Worm (Caenorhabditis elegans) whole organism, L2 larva: Measurements from ENCODE around the gene sdz-5.

Source experiments
- C34F6.9 ChIP-seq: fragments of 150-350 bp; optimal IDR thresholded peaks from 2 replicates; lab custom pipeline; 2014; ENCODE audit warnings: missing biosample characterization, missing genetic modification characterization
- Y55F3AM.14 ChIP-seq: fragments of 200-800 bp; sonication (Bioruptor generic); optimal IDR thresholded peaks from 2 replicates; lab custom pipeline; 2018; ENCODE audit warnings: mild to moderate bottlenecking, missing genetic modification characterization, missing compliant biosample characterization
- alr-1 ChIP-seq: fragments of 150-350 bp; optimal IDR thresholded peaks from 2 replicates; lab custom pipeline; 2014; ENCODE audit warnings: missing biosample characterization, missing genetic modification characterization
- ama-1 ChIP-seq: fragments of 150-350 bp; optimal IDR thresholded peaks from 2 replicates; lab custom pipeline; 2018; ENCODE audit warnings: inconsistent platforms
- blmp-1 ChIP-seq: sonication (generic microtip); optimal IDR thresholded peaks from 2 replicates; lab custom pipeline; 2017; ENCODE audit warnings: missing genetic modification characterization, mild to moderate bottlenecking, missing compliant biosample characterization, antibody characterized with exemption, moderate library complexity; ENCODE audit not compliant: insufficient read depth
- ceh-16 ChIP-seq: fragments of 150-350 bp; optimal IDR thresholded peaks from 2 replicates; lab custom pipeline; 2014; ENCODE audit warnings: missing biosample characterization, missing genetic modification characterization
- ceh-82 ChIP-seq: fragments of 150-350 bp; optimal IDR thresholded peaks from 2 replicates; lab custom pipeline; 2014; ENCODE audit warnings: missing biosample characterization, missing genetic modification characterization
- crh-2 ChIP-seq: sonication (generic microtip); optimal IDR thresholded peaks from 2 replicates; lab custom pipeline; 2017; ENCODE audit warnings: missing biosample characterization, missing genetic modification characterization
- dmd-4 ChIP-seq: sonication (generic microtip); optimal IDR thresholded peaks from 2 replicates; lab custom pipeline; 2017; ENCODE audit warnings: missing biosample characterization, missing genetic modification characterization
- egl-27 ChIP-seq: sonication (generic microtip); optimal IDR thresholded peaks from 3 replicates; lab custom pipeline; 2017; ENCODE audit warnings: missing biosample characterization, missing genetic modification reagents, missing genetic modification characterization
- elt-1 ChIP-seq: fragments of 150-350 bp; optimal IDR thresholded peaks from 2 replicates; lab custom pipeline; 2014; ENCODE audit warnings: missing biosample characterization, missing genetic modification characterization
- elt-3 ChIP-seq: sonication (generic microtip); optimal IDR thresholded peaks from 2 replicates; lab custom pipeline; 2017; ENCODE audit warnings: missing biosample characterization, missing genetic modification characterization
- fos-1 ChIP-seq: fragments of 150-350 bp; optimal IDR thresholded peaks from 2 replicates; lab custom pipeline; 2014; ENCODE audit warnings: missing biosample characterization, missing genetic modification characterization
- gmeb-1 ChIP-seq: fragments of 150-350 bp; optimal IDR thresholded peaks from 2 replicates; lab custom pipeline; 2014; ENCODE audit warnings: missing biosample characterization, missing genetic modification characterization
- lin-11 ChIP-seq: fragments of 150-350 bp; sonication (generic microtip); optimal IDR thresholded peaks from 2 replicates; lab custom pipeline; 2014; ENCODE audit warnings: missing biosample characterization, missing genetic modification characterization, inconsistent platforms, mixed read lengths
- lin-39 ChIP-seq: fragments of 150-350 bp; optimal IDR thresholded peaks from 2 replicates; lab custom pipeline; 2014; ENCODE audit warnings: missing biosample characterization, missing genetic modification reagents, missing genetic modification characterization
- lsy-2 ChIP-seq, 2 experiments: fragments of 150-350 bp in 1 of 2; sonication (generic microtip) in 1 of 2; optimal IDR thresholded peaks; 2 replicates each; lab custom pipeline; 2014 to 2017; ENCODE audit warnings: missing biosample characterization in 2 of 2, missing genetic modification characterization in 2 of 2
- mab-5 ChIP-seq: fragments of 150-350 bp; optimal IDR thresholded peaks from 2 replicates; lab custom pipeline; 2014; ENCODE audit warnings: missing biosample characterization, missing genetic modification characterization
- nhr-11 ChIP-seq: fragments of 150-350 bp; optimal IDR thresholded peaks from 2 replicates; lab custom pipeline; 2014; ENCODE audit warnings: missing biosample characterization, missing genetic modification characterization
- nhr-129 ChIP-seq: fragments of 150-350 bp; optimal IDR thresholded peaks from 2 replicates; lab custom pipeline; 2014; ENCODE audit warnings: missing biosample characterization, missing genetic modification characterization
- nhr-21 ChIP-seq: fragments of 150-350 bp; optimal IDR thresholded peaks from 2 replicates; lab custom pipeline; 2014; ENCODE audit warnings: missing biosample characterization, missing genetic modification characterization
- nhr-23 ChIP-seq: fragments of 150-350 bp; optimal IDR thresholded peaks from 2 replicates; lab custom pipeline; 2014; ENCODE audit warnings: missing biosample characterization, missing genetic modification reagents, missing genetic modification characterization
- nhr-237 ChIP-seq: fragments of 150-350 bp; optimal IDR thresholded peaks from 2 replicates; lab custom pipeline; 2014; ENCODE audit warnings: missing biosample characterization, missing genetic modification characterization
- nhr-77 ChIP-seq: fragments of 150-350 bp; optimal IDR thresholded peaks from 2 replicates; lab custom pipeline; 2014; ENCODE audit warnings: missing biosample characterization, missing genetic modification characterization
- peb-1 ChIP-seq: fragments of 150-350 bp; optimal IDR thresholded peaks from 2 replicates; lab custom pipeline; 2014; ENCODE audit warnings: missing biosample characterization, missing genetic modification characterization
- sem-4 ChIP-seq: fragments of 150-350 bp; optimal IDR thresholded peaks from 2 replicates; lab custom pipeline; 2014; ENCODE audit warnings: missing biosample characterization, missing genetic modification reagents, missing genetic modification characterization
- skn-1 ChIP-seq: sonication (generic microtip); optimal IDR thresholded peaks from 2 replicates; lab custom pipeline; 2017; ENCODE audit warnings: missing biosample characterization, missing genetic modification characterization
- sma-3 ChIP-seq: sonication (generic microtip); optimal IDR thresholded peaks from 2 replicates; lab custom pipeline; 2016; ENCODE audit warnings: missing genetic modification reagents, missing genetic modification characterization, missing compliant biosample characterization
- sma-9 ChIP-seq, 2 experiments: fragments of 150-350 bp in 1 of 2; sonication (generic microtip) in 1 of 2; optimal IDR thresholded peaks; 2 replicates each; lab custom pipeline; 2014 to 2016; ENCODE audit warnings: missing genetic modification characterization in 2 of 2, mild to moderate bottlenecking in 1 of 2, missing biosample characterization in 1 of 2, missing compliant biosample characterization in 1 of 2, missing genetic modification reagents in 1 of 2, moderate library complexity in 1 of 2
- snpc-4 ChIP-seq: fragments of 150-350 bp; optimal IDR thresholded peaks from 2 replicates; lab custom pipeline; 2014; ENCODE audit warnings: missing biosample characterization, missing genetic modification characterization
- unc-39 ChIP-seq: fragments of 150-350 bp; optimal IDR thresholded peaks from 2 replicates; lab custom pipeline; 2014; ENCODE audit warnings: missing biosample characterization, missing genetic modification characterization
- unc-55 ChIP-seq: fragments of 150-350 bp; sonication (generic microtip); optimal IDR thresholded peaks from 3 replicates; lab custom pipeline; 2014; ENCODE audit warnings: missing biosample characterization, missing genetic modification reagents, missing genetic modification characterization
- zag-1 ChIP-seq: fragments of 150-350 bp; optimal IDR thresholded peaks from 2 replicates; lab custom pipeline; 2014; ENCODE audit warnings: missing biosample characterization, missing genetic modification characterization
- ztf-1 ChIP-seq: fragments of 200-800 bp; sonication (Bioruptor generic); conservative IDR thresholded peaks from 2 replicates; pipeline ENCODE4 v1.3.6; 2022; ENCODE audit warnings: missing genetic modification characterization, missing compliant biosample characterization
- ztf-4 ChIP-seq: fragments of 150-350 bp; optimal IDR thresholded peaks from 2 replicates; lab custom pipeline; 2014; ENCODE audit warnings: missing biosample characterization, missing genetic modification characterization

sdz-5 gene

DNA sequence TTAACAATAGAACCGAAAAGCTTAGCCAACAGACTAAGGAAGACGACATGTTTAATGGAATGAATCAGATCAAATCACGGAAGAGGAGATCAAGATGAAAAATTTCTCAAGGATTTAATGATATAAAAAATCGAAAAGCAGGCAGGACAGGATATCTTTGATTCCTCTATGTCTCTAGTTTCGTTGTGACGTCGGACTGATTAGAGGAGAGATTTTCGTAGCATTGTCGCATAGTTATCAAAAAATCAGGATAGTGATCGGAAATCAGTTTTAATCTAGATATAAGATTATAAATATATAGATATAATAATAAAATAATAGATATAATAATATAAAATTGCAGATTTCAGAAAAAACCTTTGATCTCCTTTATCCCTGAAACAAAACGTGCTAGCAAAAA is 34.9 kb downstream of the sdz-5 start, which contains the start of gene B0454.8:
TSS of gene B0454.8 (minus strand) at position 101 of the 400 bp plus-strand sequence.
- TF ChIP-seq zag-1 (tag; lab: Kevin White, UChicago) (no peak), skn-1 (tag; lab: Kevin White, UChicago) (no peak), lsy-2 (tag; optimal IDR thresholded peaks at IDR 0.05; lab: Kevin White, UChicago) (no peak), nhr-11 (tag; lab: Kevin White, UChicago) (no peak), sma-9 (GFP tag; optimal IDR thresholded peaks at IDR 0.05; lab: Kevin White, UChicago) (no peak), sma-9 (tag; optimal IDR thresholded peaks at IDR 0.05; lab: Kevin White, UChicago) (no peak), gmeb-1 (no peak), ztf-4 (tag; lab: Kevin White, UChicago) (no peak)

- TF ChIP-seq crh-2 (no peak), Y55F3AM.14 (GFP tag; lab: Kevin White, UChicago) (no peak), ceh-82 (tag; lab: Kevin White, UChicago) (no peak), nhr-23 (tag; lab: Kevin White, UChicago) (no peak), mab-5 (tag; lab: Kevin White, UChicago) (no peak), dmd-4 (tag; lab: Kevin White, UChicago) (no peak), elt-3 (tag; lab: Kevin White, UChicago) (no peak), ztf-1 (GFP tag; lab: Robert Waterston, UW) (no peak), skn-1 (tag; lab: Kevin White, UChicago) (no peak), snpc-4 (no peak), gmeb-1 (no peak), sem-4 (tag; lab: Kevin White, UChicago) (no peak), unc-55 (GFP tag; lab: Kevin White, UChicago) (no peak), blmp-1 (tag; lab: Kevin White, UChicago) (no peak), sma-3 (GFP tag; lab: Kevin White, UChicago) (no peak)
- TF ChIP-seq, all 48 proteins: peak for 0
These were observed 35.5 kb downstream of the sdz-5 start, which contains the start of gene sri-29 for ce11 chrII:3044023-3044422. Gene sri-29 (plus strand): TSS chrII:3044323.

ce11 chrII:3045422-3045821 is 36.9 kb downstream of the sdz-5 start:
- TF ChIP-seq nhr-129 (tag; lab: Kevin White, UChicago) (no peak), C34F6.9 (no peak)

- TF ChIP-seq unc-55 (GFP tag; lab: Kevin White, UChicago) (no peak), fos-1 (tag; lab: Kevin White, UChicago) (no peak), dmd-4 (tag; lab: Kevin White, UChicago) (no peak), gmeb-1 (no peak), sma-9 (GFP tag; optimal IDR thresholded peaks at IDR 0.05; lab: Kevin White, UChicago) (no peak), sma-9 (tag; optimal IDR thresholded peaks at IDR 0.05; lab: Kevin White, UChicago) (no peak), snpc-4 (no peak)
These were observed 37.4 kb downstream of the sdz-5 start, which contains the start of gene sri-30 for ce11 chrII:3045875-3046274. Gene sri-30 (plus strand): TSS chrII:3046175.

DNA sequence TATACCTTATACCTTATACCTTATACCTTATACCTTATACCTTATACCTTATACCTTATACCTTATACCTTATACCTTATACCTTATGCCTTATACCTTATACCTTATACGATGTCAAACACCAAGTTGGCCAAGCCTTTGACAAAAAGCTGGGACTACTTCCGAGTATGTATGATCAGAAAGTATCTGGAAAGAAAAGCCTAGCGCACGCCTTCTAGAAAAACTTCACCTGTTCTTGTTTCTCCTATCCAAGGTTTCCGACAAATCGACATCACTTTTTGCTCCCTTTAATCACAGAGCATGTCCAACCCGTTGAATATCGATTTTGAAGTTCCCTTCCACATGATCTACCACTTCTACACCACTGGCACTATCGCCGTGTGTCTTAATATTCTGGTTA is 39.9 kb downstream of the sdz-5 start, which contains the start of gene sri-28:
TSS of gene sri-28 (plus strand) at position 301 of the 400 bp plus-strand sequence.
- TF ChIP-seq ztf-4 (tag; lab: Kevin White, UChicago) (no peak), nhr-23 (tag; lab: Kevin White, UChicago) (no peak), lsy-2 (tag; optimal IDR thresholded peaks at IDR 0.05; lab: Kevin White, UChicago) (no peak), snpc-4 (no peak), nhr-77 (tag; lab: Kevin White, UChicago) (no peak), elt-3 (tag; lab: Kevin White, UChicago) (no peak), nhr-21 (tag; lab: Kevin White, UChicago) (no peak), lin-11 (tag; lab: Kevin White, UChicago) (no peak), unc-55 (GFP tag; lab: Kevin White, UChicago) (no peak), ztf-1 (GFP tag; lab: Robert Waterston, UW) (no peak), ceh-16 (no peak), ceh-82 (tag; lab: Kevin White, UChicago) (no peak), unc-39 (no peak), nhr-11 (tag; lab: Kevin White, UChicago) (no peak), crh-2 (no peak)

DNA sequence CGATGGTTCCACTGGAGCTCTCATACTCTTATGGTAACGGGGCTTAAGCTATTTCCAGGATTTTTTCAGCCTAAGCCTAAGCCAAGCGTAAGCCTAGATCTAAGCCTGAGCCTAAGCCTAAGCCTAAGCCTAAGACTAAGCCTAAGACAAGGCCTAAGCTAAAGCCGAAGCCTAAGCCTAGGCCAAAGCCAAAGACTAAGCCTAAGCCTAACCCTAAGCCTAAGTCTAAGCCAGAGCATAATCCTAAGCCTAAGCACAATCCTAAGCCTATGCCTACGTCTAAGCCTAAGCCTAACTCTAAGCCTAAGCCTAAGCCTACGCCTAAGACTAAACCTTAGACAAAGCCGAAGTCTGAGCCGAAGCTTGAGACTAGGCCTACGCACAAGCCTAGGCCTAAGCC is 40.5 kb downstream of the sdz-5 start:
- no peak for TF ChIP-seq crh-2
- no peak for TF ChIP-seq C34F6.9
- no peak for TF ChIP-seq elt-1
- no peak for TF ChIP-seq nhr-77 (tag; lab: Kevin White, UChicago)
- TF ChIP-seq blmp-1 (tag; lab: Kevin White, UChicago): no peak
- no peak for TF ChIP-seq unc-55 (GFP tag; lab: Kevin White, UChicago)
- TF ChIP-seq alr-1 (tag; lab: Kevin White, UChicago): no peak
- no peak for TF ChIP-seq peb-1 (tag; lab: Kevin White, UChicago)
- TF ChIP-seq nhr-237 (tag; lab: Kevin White, UChicago): no peak
- TF ChIP-seq ceh-16: no peak
- TF ChIP-seq nhr-11 (tag; lab: Kevin White, UChicago): no peak
- no peak for TF ChIP-seq gmeb-1
- no peak for TF ChIP-seq egl-27 (tag; lab: Kevin White, UChicago)
- TF ChIP-seq lin-39 (tag; lab: Kevin White, UChicago): no peak
- no peak for TF ChIP-seq nhr-129 (tag; lab: Kevin White, UChicago)
- no peak for TF ChIP-seq ama-1
- TF ChIP-seq nhr-21 (tag; lab: Kevin White, UChicago): no peak
- TF ChIP-seq, all 48 proteins: peak for 0
